Worm (Caenorhabditis elegans) whole organism, young adult: ENCODE measurements around the gene rpt-1.

Source experiments
- B0336.3 ChIP-seq: fragments of 200-800 bp; sonication (Bioruptor generic); IDR thresholded peaks from 2 replicates; pipeline ENCODE4 v1.3.6; 2022; ENCODE audit warnings: missing genetic modification characterization, missing compliant biosample characterization
- C06A6.2 ChIP-seq: fragments of 200-800 bp; sonication (Bioruptor generic); conservative IDR thresholded peaks from 2 replicates; pipeline ENCODE4 v1.3.6; 2022; ENCODE audit warnings: missing genetic modification characterization, missing compliant biosample characterization
- C17E4.6 ChIP-seq: fragments of 200-800 bp; sonication (Bioruptor generic); IDR thresholded peaks from 2 replicates; pipeline ENCODE4 v1.3.6; 2022; ENCODE audit warnings: missing genetic modification reagents, missing genetic modification characterization, missing compliant biosample characterization
- D2030.7 ChIP-seq: fragments of 200-800 bp; sonication (Bioruptor generic); IDR thresholded peaks from 2 replicates; pipeline ENCODE4 v1.3.6; 2022; ENCODE audit warnings: missing genetic modification reagents, missing genetic modification characterization, missing compliant biosample characterization
- F33H1.4 ChIP-seq: fragments of 200-800 bp; sonication (Bioruptor generic); IDR thresholded peaks from 2 replicates; pipeline ENCODE4 v1.3.6; 2022; ENCODE audit warnings: missing genetic modification reagents, missing genetic modification characterization, missing compliant biosample characterization
- F37B4.10 ChIP-seq: fragments of 200-800 bp; sonication (Bioruptor generic); IDR thresholded peaks from 2 replicates; pipeline ENCODE4 v1.3.6; 2022; ENCODE audit warnings: missing genetic modification characterization, missing compliant biosample characterization
- F52B5.7 ChIP-seq: sonication (generic microtip); optimal IDR thresholded peaks from 2 replicates; lab custom pipeline; 2016; ENCODE audit warnings: mild to moderate bottlenecking, missing genetic modification characterization, missing compliant biosample characterization
- F55B11.4 ChIP-seq: sonication (generic microtip); optimal IDR thresholded peaks from 2 replicates; lab custom pipeline; 2016; ENCODE audit warnings: missing compliant biosample characterization, missing genetic modification characterization, borderline replicate concordance; ENCODE audit not compliant: insufficient read depth
- Y53G8AR.9 ChIP-seq: fragments of 200-800 bp; sonication (Bioruptor generic); conservative IDR thresholded peaks from 2 replicates; pipeline ENCODE4 v1.3.6; 2022; ENCODE audit warnings: missing genetic modification reagents, missing genetic modification characterization, missing compliant biosample characterization
- Y56A3A.18 ChIP-seq: fragments of 200-800 bp; sonication (Bioruptor generic); IDR thresholded peaks from 2 replicates; pipeline ENCODE4 v1.3.6; 2022; ENCODE audit warnings: missing genetic modification reagents, missing genetic modification characterization, missing compliant biosample characterization
- Y67H2A.10 ChIP-seq: fragments of 200-800 bp; sonication (Bioruptor generic); conservative IDR thresholded peaks from 2 replicates; pipeline ENCODE4 v1.3.6; 2022; ENCODE audit warnings: missing genetic modification reagents, missing genetic modification characterization, missing compliant biosample characterization
- Y95B8A.8 ChIP-seq: fragments of 200-800 bp; sonication (Bioruptor generic); IDR thresholded peaks from 2 replicates; pipeline ENCODE4 v1.3.6; 2022; ENCODE audit warnings: missing genetic modification reagents, missing genetic modification characterization, missing compliant biosample characterization
- ZK185.1 ChIP-seq: sonication (generic microtip); optimal IDR thresholded peaks from 2 replicates; lab custom pipeline; 2016; ENCODE audit warnings: mild to moderate bottlenecking, missing genetic modification characterization, missing compliant biosample characterization; ENCODE audit not compliant: poor library complexity, severe bottlenecking
- athp-1 ChIP-seq: sonication (generic microtip); optimal IDR thresholded peaks from 2 replicates; lab custom pipeline; 2017; ENCODE audit warnings: mild to moderate bottlenecking, missing genetic modification characterization, missing compliant biosample characterization
- attf-6 ChIP-seq: fragments of 200-800 bp; sonication (Bioruptor generic); IDR thresholded peaks from 2 replicates; pipeline ENCODE4 v1.3.6; 2022; ENCODE audit warnings: missing genetic modification reagents, missing genetic modification characterization, missing compliant biosample characterization
- cebp-1 ChIP-seq, 2 experiments: fragments of 200-800 bp in 1 of 2; sonication (Bioruptor generic) in 1 of 2; sonication (generic microtip) in 1 of 2; IDR thresholded peaks in 1 of 2; optimal IDR thresholded peaks in 1 of 2; 2 replicates each; pipeline versions ENCODE4 v1.3.6 to Lab custom; 2017 to 2022; ENCODE audit warnings: missing compliant biosample characterization in 2 of 2, missing genetic modification characterization in 2 of 2, mild to moderate bottlenecking in 1 of 2, missing genetic modification reagents in 1 of 2, moderate library complexity in 1 of 2
- ceh-40 ChIP-seq: fragments of 200-800 bp; sonication (Bioruptor generic); IDR thresholded peaks from 2 replicates; pipeline ENCODE4 v1.3.6; 2022; ENCODE audit warnings: missing genetic modification characterization, missing compliant biosample characterization
- ceh-58 ChIP-seq: fragments of 200-800 bp; sonication (Bioruptor generic); IDR thresholded peaks from 2 replicates; pipeline ENCODE4 v1.3.6; 2022; ENCODE audit warnings: missing genetic modification characterization, missing compliant biosample characterization
- ceh-79 ChIP-seq: sonication (generic microtip); optimal IDR thresholded peaks from 2 replicates; lab custom pipeline; 2017; ENCODE audit warnings: mild to moderate bottlenecking, missing genetic modification characterization, missing compliant biosample characterization
- die-1 ChIP-seq: sonication (generic microtip); optimal IDR thresholded peaks from 2 replicates; lab custom pipeline; 2016; ENCODE audit warnings: missing genotype, mild to moderate bottlenecking, missing genetic modification characterization, missing compliant biosample characterization
- dpl-1 ChIP-seq: fragments of 150-350 bp; optimal IDR thresholded peaks from 2 replicates; lab custom pipeline; 2014; ENCODE audit warnings: missing biosample characterization, missing genetic modification reagents, missing genetic modification characterization
- ekl-4 ChIP-seq: fragments of 200-800 bp; sonication (Bioruptor generic); IDR thresholded peaks from 2 replicates; pipeline ENCODE4 v1.3.6; 2022; ENCODE audit warnings: missing genetic modification reagents, missing genetic modification characterization, missing compliant biosample characterization
- ets-4 ChIP-seq: fragments of 200-800 bp; sonication (Bioruptor generic); optimal IDR thresholded peaks from 2 replicates; lab custom pipeline; 2018; ENCODE audit warnings: mild to moderate bottlenecking, missing genetic modification characterization, missing compliant biosample characterization
- him-1 ChIP-seq: sonication (generic microtip); optimal IDR thresholded peaks from 2 replicates; lab custom pipeline; 2016; ENCODE audit warnings: missing genotype, missing genetic modification reagents, missing genetic modification characterization, missing compliant biosample characterization
- hlh-12 ChIP-seq: sonication (generic microtip); optimal IDR thresholded peaks from 2 replicates; lab custom pipeline; 2016; ENCODE audit warnings: missing genetic modification characterization, missing compliant biosample characterization
- hmg-1.2 ChIP-seq: fragments of 200-800 bp; sonication (Bioruptor generic); IDR thresholded peaks from 2 replicates; pipeline ENCODE4 v1.3.6; 2022; ENCODE audit warnings: missing genetic modification reagents, missing genetic modification characterization, missing compliant biosample characterization
- hrde-1 ChIP-seq: sonication (generic microtip); optimal IDR thresholded peaks from 2 replicates; lab custom pipeline; 2016; ENCODE audit warnings: missing genetic modification characterization, mild to moderate bottlenecking, missing compliant biosample characterization, moderate library complexity, missing genotype, missing genetic modification reagents, borderline replicate concordance
- lag-1 ChIP-seq: fragments of 200-800 bp; sonication (Bioruptor generic); IDR thresholded peaks from 2 replicates; pipeline ENCODE4 v1.3.6; 2022; ENCODE audit warnings: missing genetic modification reagents, missing genetic modification characterization, missing compliant biosample characterization
- let-526 ChIP-seq: fragments of 200-800 bp; sonication (Bioruptor generic); IDR thresholded peaks from 2 replicates; pipeline ENCODE4 v1.3.6; 2022; ENCODE audit warnings: missing genetic modification reagents, missing genetic modification characterization, missing compliant biosample characterization
- lin-35 ChIP-seq, 3 experiments: fragments of 150-350 bp in 2 of 3; sonication (generic microtip) in 1 of 3; optimal IDR thresholded peaks; 2 replicates each; lab custom pipeline; 2014 to 2018; ENCODE audit warnings: missing biosample characterization in 3 of 3, missing genetic modification characterization in 3 of 3, missing genetic modification reagents in 3 of 3
- lin-40 ChIP-seq: sonication (generic microtip); optimal IDR thresholded peaks from 2 replicates; lab custom pipeline; 2016; ENCODE audit warnings: missing genetic modification characterization, mild to moderate bottlenecking, missing compliant biosample characterization, missing genotype, missing genetic modification reagents
- lin-54 ChIP-seq: fragments of 200-800 bp; sonication (Bioruptor generic); optimal IDR thresholded peaks from 2 replicates; lab custom pipeline; 2018; ENCODE audit warnings: mild to moderate bottlenecking, missing genetic modification characterization, missing compliant biosample characterization
- lsl-1 ChIP-seq: fragments of 200-800 bp; sonication (Bioruptor generic); optimal IDR thresholded peaks from 2 replicates; lab custom pipeline; 2018; ENCODE audit warnings: mild to moderate bottlenecking, missing genetic modification characterization, moderate library complexity, missing compliant biosample characterization
- madf-8 ChIP-seq: fragments of 200-800 bp; sonication (Bioruptor generic); conservative IDR thresholded peaks from 2 replicates; pipeline ENCODE4 v1.3.6; 2022; ENCODE audit warnings: missing genetic modification reagents, missing genetic modification characterization, missing compliant biosample characterization
- mel-28 ChIP-seq: sonication (generic microtip); optimal IDR thresholded peaks from 2 replicates; lab custom pipeline; 2016; ENCODE audit warnings: borderline replicate concordance, mild to moderate bottlenecking, missing genetic modification characterization, missing compliant biosample characterization
- nhr-120 ChIP-seq: fragments of 200-800 bp; sonication (Bioruptor generic); IDR thresholded peaks from 2 replicates; pipeline ENCODE4 v1.3.6; 2022; ENCODE audit warnings: missing genetic modification characterization, missing compliant biosample characterization
- nhr-80 ChIP-seq: sonication (generic microtip); optimal IDR thresholded peaks from 2 replicates; lab custom pipeline; 2016; ENCODE audit warnings: missing genetic modification characterization, missing compliant biosample characterization
- sdz-38 ChIP-seq: sonication (generic microtip); optimal IDR thresholded peaks from 2 replicates; lab custom pipeline; 2016; ENCODE audit warnings: missing genotype, missing genetic modification characterization, missing compliant biosample characterization
- sea-2 ChIP-seq: fragments of 200-800 bp; sonication (Bioruptor generic); IDR thresholded peaks from 2 replicates; pipeline ENCODE4 v1.3.6; 2022; ENCODE audit warnings: missing genetic modification characterization, missing compliant biosample characterization
- snpc-1.1 ChIP-seq: sonication (generic microtip); optimal IDR thresholded peaks from 2 replicates; lab custom pipeline; 2017; ENCODE audit warnings: missing genetic modification characterization, mild to moderate bottlenecking, missing compliant biosample characterization, antibody characterized with exemption, moderate library complexity, missing genotype, missing genetic modification reagents; ENCODE audit not compliant: insufficient read depth
- snpc-4 ChIP-seq, 5 experiments: fragments of 150-350 bp in 1 of 5; sonication (generic microtip) in 4 of 5; optimal IDR thresholded peaks; 2 replicates each; lab custom pipeline; 2014 to 2018; ENCODE audit warnings: missing genetic modification characterization in 5 of 5, missing biosample characterization in 3 of 5, antibody characterized with exemption in 2 of 5, mild to moderate bottlenecking in 2 of 5, missing compliant biosample characterization in 2 of 5, missing genotype in 2 of 5, moderate library complexity in 2 of 5, missing genetic modification reagents in 1 of 5
- tbp1 ChIP-seq: fragments of 200-800 bp; sonication (Bioruptor generic); optimal IDR thresholded peaks from 2 replicates; lab custom pipeline; 2018; ENCODE audit warnings: mild to moderate bottlenecking, missing genetic modification characterization, missing compliant biosample characterization
- zfh-2 ChIP-seq: fragments of 200-800 bp; sonication (Bioruptor generic); conservative IDR thresholded peaks from 2 replicates; pipeline ENCODE4 v1.3.6; 2022; ENCODE audit warnings: missing genetic modification reagents, missing genetic modification characterization, missing compliant biosample characterization
- ztf-22 ChIP-seq: fragments of 200-800 bp; sonication (Bioruptor generic); optimal IDR thresholded peaks from 2 replicates; lab custom pipeline; 2018; ENCODE audit warnings: mild to moderate bottlenecking, missing genetic modification characterization, moderate library complexity, missing compliant biosample characterization

rpt-1 gene

ce11 chrV:12004501-12004940, 22.3 kb upstream of the rpt-1 start (continued):
- TF ChIP-seq attf-6 (GFP tag; lab: Robert Waterston, UW) (0 out of 2 replicates have a peak, but pooled peaks have one; percentile 26), lin-54 (peak; percentile 45), sea-2 (GFP tag; lab: Robert Waterston, UW) (no peak)

- TF ChIP-seq zfh-2 (GFP tag; lab: Robert Waterston, UW) (no peak), C17E4.6 (no peak), nhr-80 (peak; percentile 21), lsl-1 (GFP tag; lab: Kevin White, UChicago) (no peak), ceh-58 (no peak), lin-40 (peak; percentile 10), Y95B8A.8 (GFP tag; lab: Robert Waterston, UW) (no peak), snpc-1.1 (tag; lab: Kevin White, UChicago) (no peak), F52B5.7 (tag; lab: Kevin White, UChicago) (no peak), ceh-40 (GFP tag; lab: Robert Waterston, UW) (no peak), ets-4 (GFP tag; lab: Kevin White, UChicago) (peak; percentile 22), D2030.7 (GFP tag; lab: Robert Waterston, UW) (no peak), F55B11.4 (tag; lab: Kevin White, UChicago) (no peak), B0336.3 (GFP tag; lab: Robert Waterston, UW) (peak; percentile 10; the same call in 1 of the 2 replicates), C06A6.2 (GFP tag; lab: Robert Waterston, UW) (no peak), hlh-12 (tag; lab: Kevin White, UChicago) (no peak), sdz-38 (tag; lab: Kevin White, UChicago) (no peak), Y53G8AR.9 (GFP tag; lab: Robert Waterston, UW) (0 out of 2 replicates have a peak, but pooled peaks have one; percentile 11), madf-8 (no peak), him-1 (no peak), F33H1.4 (no peak), tbp1 (GFP tag; lab: Kevin White, UChicago) (peak; percentile 1), lin-35 (GFP tag; optimal IDR thresholded peaks at IDR 0.05; lab: Kevin White, UChicago) (no peak), Y56A3A.18 (no peak), F37B4.10 (no peak), mel-28 (no peak), hmg-1.2 (GFP tag; lab: Robert Waterston, UW) (0 out of 2 replicates have a peak, but pooled peaks have one; percentile 6), nhr-120 (no peak), ztf-22 (GFP tag; lab: Kevin White, UChicago) (peak; percentile 8), hrde-1 (tag; lab: Kevin White, UChicago) (no peak), dpl-1 (no peak), lin-54 (peak; percentile 13), ZK185.1 (peak; percentile 13), athp-1 (no peak), let-526 (peak; percentile 54; the same call in 1 of the 2 replicates), ceh-79 (tag; lab: Kevin White, UChicago) (no peak), Y67H2A.10 (GFP tag; lab: Robert Waterston, UW) (no peak), sea-2 (GFP tag; lab: Robert Waterston, UW) (no peak), die-1 (tag; lab: Kevin White, UChicago) (no peak), snpc-4 (GFP tag; optimal IDR thresholded peaks at IDR 0.05; lab: Kevin White, UChicago) (no peak), snpc-4 (tag; optimal IDR thresholded peaks at IDR 0.05; lab: Kevin White, UChicago) (no peak), cebp-1 (GFP tag; IDR thresholded peaks at IDR 0.05; lab: Robert Waterston, UW) (no peak), cebp-1 (tag; optimal IDR thresholded peaks at IDR 0.05; lab: Kevin White, UChicago) (peak; percentile 24), lag-1 (GFP tag; lab: Robert Waterston, UW) (no peak), ekl-4 (peak; percentile 40; the same call in 1 of the 2 replicates)
Observed at ce11 chrV:12002866-12003485, 20.8 kb upstream of the rpt-1 start, which contains the start of gene cpr-9. Gene cpr-9, plus strand, starts transcription at chrV:12003053.
